Worm (Caenorhabditis elegans) whole organism, midembryonic: ENCODE measurements around the gene mrpl-45.

ENCODE experiments used
- cog-1 ChIP-seq: sonication (generic microtip); optimal IDR thresholded peaks from 2 replicates; lab custom pipeline; 2016; ENCODE audit warnings: missing genetic modification characterization, missing compliant biosample characterization
- flt-1 ChIP-seq: fragments of 200-800 bp; sonication (Bioruptor generic); IDR thresholded peaks from 2 replicates; pipeline ENCODE4 v1.3.6; 2022; ENCODE audit warnings: missing genetic modification characterization, missing compliant biosample characterization
- med-1 ChIP-seq: sonication (generic microtip); optimal IDR thresholded peaks from 2 replicates; lab custom pipeline; 2017; ENCODE audit warnings: missing genetic modification characterization, mild to moderate bottlenecking, missing compliant biosample characterization, antibody characterized with exemption, missing genetic modification reagents; ENCODE audit not compliant: insufficient read depth
- ztf-29 ChIP-seq: fragments of 200-800 bp; sonication (Bioruptor generic); IDR thresholded peaks from 2 replicates; pipeline ENCODE4 v1.3.6; 2022; ENCODE audit warnings: missing genetic modification reagents, missing genetic modification characterization, missing compliant biosample characterization

- TF ChIP-seq ztf-29 (no peak), med-1 (GFP tag; lab: Kevin White, UChicago) (no peak), flt-1 (GFP tag; lab: Robert Waterston, UW) (no peak), cog-1 (no peak)
These were observed 29.4 kb upstream of the mrpl-45 start for ce11 chrIII:1231186-1231585.
